ENCODE assay signal across 5 fruit fly cellular contexts in the genomic region with DNA sequence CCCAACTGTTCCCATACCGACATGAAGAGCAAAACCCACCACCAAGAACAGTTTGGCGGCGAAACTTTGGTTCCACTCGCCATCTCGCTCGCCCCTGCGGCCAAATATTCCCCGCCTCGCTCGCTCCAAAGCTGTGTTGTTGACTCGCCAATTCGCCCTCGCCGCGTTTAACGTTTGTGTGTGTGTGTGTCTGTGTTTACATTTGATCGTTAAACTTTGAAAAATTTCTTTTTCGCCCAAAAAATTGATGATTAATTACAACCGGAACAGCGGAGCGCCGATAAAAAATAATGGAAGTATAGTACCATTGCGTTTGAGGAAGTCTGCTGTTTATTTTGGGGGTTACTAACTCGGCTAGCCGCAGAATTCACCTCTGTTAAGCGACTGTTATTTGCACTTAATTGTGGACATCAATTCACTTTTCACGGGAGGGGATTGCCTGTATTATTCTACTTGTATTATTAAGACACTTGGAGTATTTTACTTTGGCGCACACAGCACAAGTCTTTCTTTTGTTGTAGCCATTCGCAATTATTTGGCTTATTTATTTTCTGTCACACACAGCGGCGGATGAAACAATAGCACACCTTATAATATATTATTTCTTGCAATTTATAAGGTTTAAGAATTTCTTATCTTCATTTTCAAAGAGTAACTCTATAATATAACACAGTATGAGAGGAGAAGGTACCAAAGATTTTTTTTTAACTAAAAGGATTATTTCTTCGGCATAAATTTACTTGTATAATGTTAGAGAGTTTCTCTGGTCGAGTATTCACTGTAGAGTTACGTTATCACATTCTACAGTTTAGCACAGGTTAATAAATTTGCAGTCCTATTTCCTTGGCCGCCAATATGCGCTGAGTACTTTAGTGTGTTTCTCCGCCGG.
A peak's percentile ranks its signal among the peaks of the same experiment; 100 is the strongest.
TF ChIP-seq lines count a peak whose summit lies in the region.

No protein-coding gene starts in this region.

- TF ChIP-seq CTCF in whole organism, embryonic (GFP tag; optimal IDR thresholded peaks at IDR 0.05; lab: Kevin White, UChicago) = peak; percentile 55

TF ChIP-seq in whole organism, adult, 20 proteins besides CTCF, POLR2A, EP300 and RAD21 (continues in another document):
- TF ChIP-seq CG5204 (GFP tag; optimal IDR thresholded peaks at IDR 0.05; lab: Kevin White, UChicago) (peak; percentile 58), cnc (optimal IDR thresholded peaks at IDR 0.05; lab: Kevin White, UChicago) (no peak), kay (GFP tag; lab: Kevin White, UChicago; ENCODE audit: borderline replicate concordance) (peak; percentile 87), Clk (GFP tag; optimal IDR thresholded peaks at IDR 0.05; lab: Kevin White, UChicago) (peak; percentile 7), CG12768 (GFP tag; optimal IDR thresholded peaks at IDR 0.05; lab: Kevin White, UChicago) (peak; percentile 55), CG7101 (tag; optimal IDR thresholded peaks at IDR 0.05; lab: Kevin White, UChicago) (peak; percentile 69), bab1 (GFP tag; optimal IDR thresholded peaks at IDR 0.05; lab: Kevin White, UChicago) (peak; percentile 80), tj (GFP tag; optimal IDR thresholded peaks at IDR 0.05; lab: Kevin White, UChicago) (no peak), ovo (GFP tag; optimal IDR thresholded peaks at IDR 0.05; lab: Kevin White, UChicago) (no peak), CG1620 (GFP tag; optimal IDR thresholded peaks at IDR 0.05; lab: Kevin White, UChicago) (peak; percentile 52), Mnt (GFP tag; optimal IDR thresholded peaks at IDR 0.05; lab: Kevin White, UChicago) (peak; percentile 47), CG14711 (tag; optimal IDR thresholded peaks at IDR 0.05; lab: Kevin White, UChicago) (peak; percentile 74), Crg-1 (GFP tag; optimal IDR thresholded peaks at IDR 0.05; lab: Kevin White, UChicago) (peak; percentile 59), CG7045 (GFP tag; optimal IDR thresholded peaks at IDR 0.05; lab: Kevin White, UChicago) (peak; percentile 54), toe (GFP tag; optimal IDR thresholded peaks at IDR 0.05; lab: Kevin White, UChicago) (peak; percentile 35), CG11617 (GFP tag; optimal IDR thresholded peaks at IDR 0.05; lab: Kevin White, UChicago) (peak; percentile 49)

TF ChIP-seq in whole organism, embryonic, 481 proteins besides CTCF, POLR2A, EP300 and RAD21 (continues in another document):
- TF ChIP-seq CG11093 (GFP tag; IDR thresholded peaks at IDR 0.05; lab: Robert Waterston, UW) = peak; percentile 70; the same call in 2 of the 3 replicates
- TF ChIP-seq Camta (GFP tag; optimal IDR thresholded peaks at IDR 0.05; lab: Kevin White, UChicago) = peak; percentile 8
- TF ChIP-seq CG31441 (GFP tag; IDR thresholded peaks at IDR 0.05; lab: Robert Waterston, UW) = no peak
- peak; percentile 57 for TF ChIP-seq luna (GFP tag; optimal IDR thresholded peaks at IDR 0.05; lab: Kevin White, UChicago)
- TF ChIP-seq Adf1 (GFP tag; IDR thresholded peaks at IDR 0.05; lab: Robert Waterston, UW) = no peak
- peak; percentile 92 for TF ChIP-seq CG18599 (GFP tag; optimal IDR thresholded peaks at IDR 0.05; lab: Kevin White, UChicago)
- no peak for TF ChIP-seq Trl (optimal IDR thresholded peaks at IDR 0.05; lab: Kevin White, UChicago)
- peak; percentile 46 for TF ChIP-seq Trl (GFP tag; optimal IDR thresholded peaks at IDR 0.05; lab: Kevin White, UChicago)
- TF ChIP-seq Sry-β (GFP tag; optimal IDR thresholded peaks at IDR 0.05; lab: Kevin White, UChicago) = peak; percentile 7
- TF ChIP-seq CG2712 (tag; optimal IDR thresholded peaks at IDR 0.05; lab: Kevin White, UChicago) = peak; percentile 82
- TF ChIP-seq fu2 (GFP tag; optimal IDR thresholded peaks at IDR 0.05; lab: Kevin White, UChicago) = peak; percentile 76
- peak; percentile 87 for TF ChIP-seq mirr (GFP tag; optimal IDR thresholded peaks at IDR 0.05; lab: Kevin White, UChicago)
- no peak for TF ChIP-seq ato (GFP tag; IDR thresholded peaks at IDR 0.05; lab: Robert Waterston, UW; ENCODE audit: partially characterized antibody)
- TF ChIP-seq ap (GFP tag; IDR thresholded peaks at IDR 0.05; lab: Robert Waterston, UW) = no peak
- peak; percentile 77 for TF ChIP-seq Ssrp (tag; optimal IDR thresholded peaks at IDR 0.05; lab: Kevin White, UChicago)
- TF ChIP-seq CG1647 (GFP tag; optimal IDR thresholded peaks at IDR 0.05; lab: Kevin White, UChicago) = peak; percentile 1

TF ChIP-seq in whole organism, prepupa, 60 proteins besides CTCF, POLR2A, EP300 and RAD21 (continues in another document):
- TF ChIP-seq Lpt (GFP tag; optimal IDR thresholded peaks at IDR 0.05; lab: Kevin White, UChicago) = peak; percentile 72
- TF ChIP-seq Hr4 (GFP tag; optimal IDR thresholded peaks at IDR 0.05; lab: Kevin White, UChicago) = peak; percentile 90
- peak; percentile 82 for TF ChIP-seq Eip75B (GFP tag; optimal IDR thresholded peaks at IDR 0.05; lab: Kevin White, UChicago)
- peak; percentile 87 for TF ChIP-seq topi (GFP tag; optimal IDR thresholded peaks at IDR 0.05; lab: Kevin White, UChicago)
- peak; percentile 89 for TF ChIP-seq Hr39 (GFP tag; optimal IDR thresholded peaks at IDR 0.05; lab: Kevin White, UChicago)
- TF ChIP-seq achi (GFP tag; optimal IDR thresholded peaks at IDR 0.05; lab: Kevin White, UChicago) = peak; percentile 79
- TF ChIP-seq pdm3 (GFP tag; optimal IDR thresholded peaks at IDR 0.05; lab: Kevin White, UChicago) = peak; percentile 85
- TF ChIP-seq dac (GFP tag; optimal IDR thresholded peaks at IDR 0.05; lab: Kevin White, UChicago) = peak; percentile 52
- TF ChIP-seq salr (GFP tag; optimal IDR thresholded peaks at IDR 0.05; lab: Kevin White, UChicago) = peak; percentile 43 to 76
- peak; percentile 89 for TF ChIP-seq CG32006 (GFP tag; optimal IDR thresholded peaks at IDR 0.05; lab: Kevin White, UChicago)
- peak; percentile 62 for TF ChIP-seq CG7368 (GFP tag; optimal IDR thresholded peaks at IDR 0.05; lab: Kevin White, UChicago)
- peak; percentile 79 for TF ChIP-seq CG6276 (GFP tag; optimal IDR thresholded peaks at IDR 0.05; lab: Kevin White, UChicago)
- peak; percentile 79 for TF ChIP-seq CG34406 (GFP tag; optimal IDR thresholded peaks at IDR 0.05; lab: Kevin White, UChicago)
- peak; percentile 81 for TF ChIP-seq Sox14 (GFP tag; optimal IDR thresholded peaks at IDR 0.05; lab: Kevin White, UChicago)
- peak; percentile 63 for TF ChIP-seq Ets96B (tag; optimal IDR thresholded peaks at IDR 0.05; lab: Kevin White, UChicago)
- TF ChIP-seq spab (GFP tag; optimal IDR thresholded peaks at IDR 0.05; lab: Kevin White, UChicago) = peak; percentile 50
- TF ChIP-seq vri (GFP tag; optimal IDR thresholded peaks at IDR 0.05; lab: Kevin White, UChicago) = peak; percentile 73

TF ChIP-seq in whole organism, pupa, 21 proteins besides CTCF, POLR2A, EP300 and RAD21 (continues in another document):
- TF ChIP-seq CG4496 (GFP tag; IDR thresholded peaks at IDR 0.05; lab: Robert Waterston, UW) (no peak), CG34367 (tag; optimal IDR thresholded peaks at IDR 0.05; lab: Kevin White, UChicago) (peak; percentile 55), CG32121 (GFP tag; IDR thresholded peaks at IDR 0.05; lab: Robert Waterston, UW) (no peak), Snoo (tag; optimal IDR thresholded peaks at IDR 0.05; lab: Kevin White, UChicago) (peak; percentile 79), fd96Ca (GFP tag; IDR thresholded peaks at IDR 0.05; lab: Robert Waterston, UW) (no peak), CG14655 (GFP tag; optimal IDR thresholded peaks at IDR 0.05; lab: Kevin White, UChicago) (peak; percentile 83), CG12605 (GFP tag; IDR thresholded peaks at IDR 0.05; lab: Robert Waterston, UW) (no peak), CG10348 (GFP tag; IDR thresholded peaks at IDR 0.05; lab: Robert Waterston, UW) (no peak), CG9948 (tag; optimal IDR thresholded peaks at IDR 0.05; lab: Kevin White, UChicago) (peak; percentile 73), CG15710 (tag; optimal IDR thresholded peaks at IDR 0.05; lab: Kevin White, UChicago) (peak; percentile 73), Pif1B (GFP tag; optimal IDR thresholded peaks at IDR 0.05; lab: Kevin White, UChicago) (peak; percentile 70), gl (tag; optimal IDR thresholded peaks at IDR 0.05; lab: Kevin White, UChicago) (no peak), CG17806 (tag; optimal IDR thresholded peaks at IDR 0.05; lab: Kevin White, UChicago) (peak; percentile 77), Pif1A (GFP tag; optimal IDR thresholded peaks at IDR 0.05; lab: Kevin White, UChicago) (peak; percentile 61), Ets98B (GFP tag; IDR thresholded peaks at IDR 0.05; lab: Robert Waterston, UW) (no peak), rn (GFP tag; IDR thresholded peaks at IDR 0.05; lab: Robert Waterston, UW) (no peak), CG8159 (tag; optimal IDR thresholded peaks at IDR 0.05; lab: Kevin White, UChicago) (peak; percentile 71), CG8301 (tag; optimal IDR thresholded peaks at IDR 0.05; lab: Kevin White, UChicago) (peak; percentile 85), CG13204 (GFP tag; optimal IDR thresholded peaks at IDR 0.05; lab: Kevin White, UChicago) (no peak)

TF ChIP-seq in whole organism, wandering third instar larva, 38 proteins besides CTCF, POLR2A, EP300 and RAD21 (continues in another document):
- TF ChIP-seq ey (GFP tag; optimal IDR thresholded peaks at IDR 0.05; lab: Kevin White, UChicago) (peak; percentile 86), Rel (GFP tag; optimal IDR thresholded peaks at IDR 0.05; lab: Kevin White, UChicago) (peak; percentile 72), Rel (tag; optimal IDR thresholded peaks at IDR 0.05; lab: Kevin White, UChicago) (peak; percentile 38), pan (optimal IDR thresholded peaks at IDR 0.05; lab: Kevin White, UChicago) (no peak), Hr78 (GFP tag; optimal IDR thresholded peaks at IDR 0.05; lab: Kevin White, UChicago) (no peak), Hnf4 (GFP tag; optimal IDR thresholded peaks at IDR 0.05; lab: Kevin White, UChicago) (peak; percentile 64), h (GFP tag; optimal IDR thresholded peaks at IDR 0.05; lab: Kevin White, UChicago) (peak; percentile 87), dmrt93B (GFP tag; optimal IDR thresholded peaks at IDR 0.05; lab: Kevin White, UChicago) (peak; percentile 69), OdsH (GFP tag; optimal IDR thresholded peaks at IDR 0.05; lab: Kevin White, UChicago) (peak; percentile 83), Abd-B (GFP tag; optimal IDR thresholded peaks at IDR 0.05; lab: Kevin White, UChicago) (no peak), HLH106 (tag; optimal IDR thresholded peaks at IDR 0.05; lab: Kevin White, UChicago) (peak; percentile 84), woc (GFP tag; optimal IDR thresholded peaks at IDR 0.05; lab: Kevin White, UChicago) (peak; percentile 66), lola (GFP tag; optimal IDR thresholded peaks at IDR 0.05; lab: Kevin White, UChicago) (no peak), Hr83 (GFP tag; optimal IDR thresholded peaks at IDR 0.05; lab: Kevin White, UChicago; ENCODE audit: poor library complexity, severe bottlenecking) (peak; percentile 36), sage (GFP tag; optimal IDR thresholded peaks at IDR 0.05; lab: Kevin White, UChicago) (peak; percentile 61), N (GFP tag; optimal IDR thresholded peaks at IDR 0.05; lab: Kevin White, UChicago) (no peak), GATAd (GFP tag; optimal IDR thresholded peaks at IDR 0.05; lab: Kevin White, UChicago) (no peak), fru (GFP tag; optimal IDR thresholded peaks at IDR 0.05; lab: Kevin White, UChicago) (peak; percentile 82), Jra (GFP tag; optimal IDR thresholded peaks at IDR 0.05; lab: Kevin White, UChicago) (peak; percentile 31), psq (GFP tag; optimal IDR thresholded peaks at IDR 0.05; lab: Kevin White, UChicago) (peak; percentile 68)
